Fruit fly (Drosophila melanogaster): Measurements from ENCODE around the gene twit.

twit gene

DNA sequence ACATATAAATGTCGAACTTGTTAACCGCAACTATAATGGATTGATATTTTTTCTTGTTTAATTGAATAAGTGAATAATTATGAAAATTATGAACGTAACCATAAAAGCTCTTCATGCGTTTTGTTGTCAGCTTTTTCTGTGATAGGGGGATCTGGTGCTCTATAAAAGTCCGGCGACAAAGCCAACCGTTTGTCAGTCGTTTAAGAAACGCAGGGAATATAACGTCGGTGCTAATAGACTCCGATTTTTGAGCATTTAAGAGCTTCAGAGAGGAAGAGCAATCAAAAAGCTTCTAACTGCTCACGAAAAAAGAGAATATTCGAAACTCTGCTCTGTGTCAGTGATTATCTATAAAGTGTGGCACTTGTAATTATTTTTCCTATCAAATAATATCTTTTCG is 21.3 kb upstream of the twit start, which contains the start of gene CG31674 (continued):
- no peak for TF ChIP-seq Lhr (GFP tag; optimal IDR thresholded peaks at IDR 0.05)
- no peak for TF ChIP-seq CG9609 (GFP tag; optimal IDR thresholded peaks at IDR 0.05)
- TF ChIP-seq CG11696 (GFP tag; IDR thresholded peaks at IDR 0.05): peak; percentile 33; the same call in 1 of the 2 replicates
- TF ChIP-seq corto (GFP tag; optimal IDR thresholded peaks at IDR 0.05): no peak
- no peak for TF ChIP-seq tll (GFP tag; optimal IDR thresholded peaks at IDR 0.05)
- TF ChIP-seq bigmax (GFP tag; optimal IDR thresholded peaks at IDR 0.05): peak; percentile 5
- no peak for TF ChIP-seq CG18011 (GFP tag; optimal IDR thresholded peaks at IDR 0.05)
- TF ChIP-seq Trl (optimal IDR thresholded peaks at IDR 0.05): peak; percentile 47 to 81
- no peak for TF ChIP-seq Trl (GFP tag; optimal IDR thresholded peaks at IDR 0.05)
- peak; percentile 28 for TF ChIP-seq sens (GFP tag)
- TF ChIP-seq CG11398 (GFP tag; optimal IDR thresholded peaks at IDR 0.05): no peak
- no peak for TF ChIP-seq CG8478 (optimal IDR thresholded peaks at IDR 0.05)
- no peak for TF ChIP-seq trem (tag; optimal IDR thresholded peaks at IDR 0.05)
- peak; percentile 42 for TF ChIP-seq HmgZ (tag; optimal IDR thresholded peaks at IDR 0.05)
- no peak for TF ChIP-seq CG9817 (tag; optimal IDR thresholded peaks at IDR 0.05)
- TF ChIP-seq Bteb2 (GFP tag; optimal IDR thresholded peaks at IDR 0.05): no peak
- no peak for TF ChIP-seq NC2β (GFP tag; optimal IDR thresholded peaks at IDR 0.05)
- peak; percentile 37 for TF ChIP-seq sug (tag; optimal IDR thresholded peaks at IDR 0.05)
- peak; percentile 81 for TF ChIP-seq D19A (tag; optimal IDR thresholded peaks at IDR 0.05)
- TF ChIP-seq hth (optimal IDR thresholded peaks at IDR 0.05): no peak
- TF ChIP-seq luna (GFP tag; optimal IDR thresholded peaks at IDR 0.05): no peak
- no peak for TF ChIP-seq Nf-YA (GFP tag; IDR thresholded peaks at IDR 0.05)
- TF ChIP-seq lov (optimal IDR thresholded peaks at IDR 0.05): no peak
- TF ChIP-seq lov (GFP tag; IDR thresholded peaks at IDR 0.05): no peak
- TF ChIP-seq sr (GFP tag; IDR thresholded peaks at IDR 0.05): no peak
- peak; percentile 6 for TF ChIP-seq CG15601 (tag; optimal IDR thresholded peaks at IDR 0.05)
- TF ChIP-seq Med (GFP tag): peak; percentile 90
- peak; percentile 21; the same call in 1 of the 2 replicates for TF ChIP-seq Rfx (GFP tag; IDR thresholded peaks at IDR 0.05)
- TF ChIP-seq CG13296 (GFP tag; optimal IDR thresholded peaks at IDR 0.05): peak; percentile 61
- no peak for TF ChIP-seq Blimp-1 (GFP tag; optimal IDR thresholded peaks at IDR 0.05)
- TF ChIP-seq Hsf (GFP tag; optimal IDR thresholded peaks at IDR 0.05): no peak
- TF ChIP-seq B-H2 (GFP tag; optimal IDR thresholded peaks at IDR 0.05): peak; percentile 66
- peak; percentile 21 for TF ChIP-seq CG3281 (GFP tag; optimal IDR thresholded peaks at IDR 0.05)
- no peak for TF ChIP-seq chn (GFP tag; optimal IDR thresholded peaks at IDR 0.05)
- TF ChIP-seq chm (GFP tag; IDR thresholded peaks at IDR 0.05): no peak; the same call in 1 of the 2 replicates
- TF ChIP-seq NFAT (GFP tag; IDR thresholded peaks at IDR 0.05): peak; percentile 13; the same call in 1 of the 2 replicates
- no peak for TF ChIP-seq bsh (GFP tag; optimal IDR thresholded peaks at IDR 0.05)
- TF ChIP-seq ci (GFP tag; IDR thresholded peaks at IDR 0.05): no peak
- no peak for TF ChIP-seq Oli (tag; optimal IDR thresholded peaks at IDR 0.05)
- peak; percentile 51 for TF ChIP-seq Jarid2 (GFP tag; optimal IDR thresholded peaks at IDR 0.05)
- TF ChIP-seq CG9437 (GFP tag; optimal IDR thresholded peaks at IDR 0.05): no peak

dm6 chr2L:20835501-20835900 is 16.9 kb upstream of the twit start, which contains the start of gene Oseg5:
Gene Oseg5, minus strand, starts transcription at chr2L:20835840.
- TF ChIP-seq sug (tag; optimal IDR thresholded peaks at IDR 0.05) (peak; percentile 15), CG2199 (GFP tag; IDR thresholded peaks at IDR 0.05) (0 out of 3 replicates have a peak, but pooled peaks have one; percentile 51), CTCF (GFP tag; optimal IDR thresholded peaks at IDR 0.05) (peak; percentile 78), Ets97D (GFP tag; optimal IDR thresholded peaks at IDR 0.05) (peak; percentile 30), gfzf (GFP tag; optimal IDR thresholded peaks at IDR 0.05) (peak; percentile 47), CG12942 (GFP tag; optimal IDR thresholded peaks at IDR 0.05) (no peak), stwl (tag; optimal IDR thresholded peaks at IDR 0.05) (peak; percentile 1), vvl (GFP tag; IDR thresholded peaks at IDR 0.05) (0 out of 2 replicates have a peak, but pooled peaks have one; percentile 20), CG11504 (tag; optimal IDR thresholded peaks at IDR 0.05) (no peak), tll (GFP tag; optimal IDR thresholded peaks at IDR 0.05) (no peak), Med (GFP tag) (peak; percentile 18), Rfx (GFP tag; IDR thresholded peaks at IDR 0.05) (peak; percentile 96), phol (tag; optimal IDR thresholded peaks at IDR 0.05) (peak; percentile 67), CG3838 (GFP tag; optimal IDR thresholded peaks at IDR 0.05) (no peak), pita (GFP tag; optimal IDR thresholded peaks at IDR 0.05) (peak; percentile 54), CG15601 (tag; optimal IDR thresholded peaks at IDR 0.05) (peak; percentile 67)

All from whole organism, embryonic.